Fruit fly (Drosophila melanogaster): ENCODE measurements around the gene Eph.
A peak's percentile ranks its signal among the peaks of the same experiment; 100 is the strongest.

Gene Eph

dm6 chr4:659884-660846, 49.7 kb downstream of the Eph start, which contains the start of gene gw (continued):
- TF ChIP-seq CG43689 (GFP tag; IDR thresholded peaks at IDR 0.05) (no peak), crol (GFP tag; IDR thresholded peaks at IDR 0.05) (no peak), gro (GFP tag; optimal IDR thresholded peaks at IDR 0.05) (peak; percentile 78), disco-r (GFP tag; optimal IDR thresholded peaks at IDR 0.05) (peak; percentile 61), ap (GFP tag; IDR thresholded peaks at IDR 0.05) (no peak), sens (GFP tag) (peak; percentile 97), twi (tag; optimal IDR thresholded peaks at IDR 0.05) (peak; percentile 56), CG17829 (tag; optimal IDR thresholded peaks at IDR 0.05) (peak; percentile 82), pros (GFP tag; optimal IDR thresholded peaks at IDR 0.05) (no peak), stc (GFP tag; IDR thresholded peaks at IDR 0.05) (peak; percentile 80; the same call in 1 of the 2 replicates), CG7271 (tag; optimal IDR thresholded peaks at IDR 0.05) (peak; percentile 67), CG4424 (GFP tag; optimal IDR thresholded peaks at IDR 0.05) (peak; percentile 84), CHES-1-like (GFP tag; optimal IDR thresholded peaks at IDR 0.05) (peak; percentile 75), trh (GFP tag; optimal IDR thresholded peaks at IDR 0.05) (peak; percentile 4), fd102C (GFP tag; optimal IDR thresholded peaks at IDR 0.05) (no peak), CG1647 (GFP tag; optimal IDR thresholded peaks at IDR 0.05) (peak; percentile 77), CG17612 (GFP tag; IDR thresholded peaks at IDR 0.05) (no peak), CG8281 (tag; optimal IDR thresholded peaks at IDR 0.05) (no peak), maf-S (GFP tag; optimal IDR thresholded peaks at IDR 0.05) (peak; percentile 77), Dref (GFP tag; IDR thresholded peaks at IDR 0.05) (peak; percentile 85), zf30C (GFP tag; optimal IDR thresholded peaks at IDR 0.05) (no peak), CG4282 (GFP tag; optimal IDR thresholded peaks at IDR 0.05) (no peak), sima (GFP tag; optimal IDR thresholded peaks at IDR 0.05) (peak; percentile 6), CG12942 (GFP tag; optimal IDR thresholded peaks at IDR 0.05) (peak; percentile 74), CG16863 (GFP tag; optimal IDR thresholded peaks at IDR 0.05) (peak; percentile 75), CG12236 (GFP tag; optimal IDR thresholded peaks at IDR 0.05) (peak; percentile 61), pho (GFP tag; optimal IDR thresholded peaks at IDR 0.05) (peak; percentile 81), Sox100B (GFP tag; optimal IDR thresholded peaks at IDR 0.05) (peak; percentile 83), H15 (GFP tag; IDR thresholded peaks at IDR 0.05) (no peak), ci (GFP tag; IDR thresholded peaks at IDR 0.05) (no peak), croc (GFP tag; conservative IDR thresholded peaks at IDR 0.05) (peak; percentile 41; the same call in 1 of the 3 replicates), jing (GFP tag; optimal IDR thresholded peaks at IDR 0.05) (peak; percentile 31), CG8944 (GFP tag; optimal IDR thresholded peaks at IDR 0.05) (peak; percentile 73), Lpt (GFP tag; optimal IDR thresholded peaks at IDR 0.05) (no peak), CG13894 (tag; optimal IDR thresholded peaks at IDR 0.05) (no peak), D19B (GFP tag; optimal IDR thresholded peaks at IDR 0.05) (peak; percentile 36), h (optimal IDR thresholded peaks at IDR 0.05) (no peak), Oaz (GFP tag; IDR thresholded peaks at IDR 0.05) (0 out of 2 replicates have a peak, but pooled peaks have one; percentile 9), Atf3 (GFP tag; optimal IDR thresholded peaks at IDR 0.05) (peak; percentile 70), ash1 (GFP tag; optimal IDR thresholded peaks at IDR 0.05) (no peak), CG15514 (GFP tag; optimal IDR thresholded peaks at IDR 0.05) (no peak), Rx (GFP tag; IDR thresholded peaks at IDR 0.05) (no peak; the same call in 1 of the 2 replicates), CG4854 (GFP tag; optimal IDR thresholded peaks at IDR 0.05) (peak; percentile 79), ab (GFP tag; optimal IDR thresholded peaks at IDR 0.05) (peak; percentile 11), nom (GFP tag; optimal IDR thresholded peaks at IDR 0.05) (peak; percentile 79), Abd-B (GFP tag; optimal IDR thresholded peaks at IDR 0.05) (no peak), nerfin-1 (tag; optimal IDR thresholded peaks at IDR 0.05) (peak; percentile 64), CG11696 (GFP tag; IDR thresholded peaks at IDR 0.05) (no peak), cg (GFP tag; optimal IDR thresholded peaks at IDR 0.05) (peak; percentile 71), Optix (GFP tag; IDR thresholded peaks at IDR 0.05) (no peak)
